Worm (Caenorhabditis elegans): Measurements from ENCODE around the gene gfi-3.

Gene gfi-3

ce11 chrX:14495785-14496184 is 15.4 kb downstream of the gfi-3 start, which contains the start of gene ztf-14:
TSS of gene ztf-14 (plus strand) at chrX:14496085.
- TF ChIP-seq C06A6.2 (GFP tag; conservative IDR thresholded peaks at IDR 0.05) (no peak), F37B4.10 (GFP tag; IDR thresholded peaks at IDR 0.05) (no peak), F52B5.7 (tag; optimal IDR thresholded peaks at IDR 0.05) (no peak), Y79H2A.3 (GFP tag; conservative IDR thresholded peaks at IDR 0.05) (no peak)

DNA sequence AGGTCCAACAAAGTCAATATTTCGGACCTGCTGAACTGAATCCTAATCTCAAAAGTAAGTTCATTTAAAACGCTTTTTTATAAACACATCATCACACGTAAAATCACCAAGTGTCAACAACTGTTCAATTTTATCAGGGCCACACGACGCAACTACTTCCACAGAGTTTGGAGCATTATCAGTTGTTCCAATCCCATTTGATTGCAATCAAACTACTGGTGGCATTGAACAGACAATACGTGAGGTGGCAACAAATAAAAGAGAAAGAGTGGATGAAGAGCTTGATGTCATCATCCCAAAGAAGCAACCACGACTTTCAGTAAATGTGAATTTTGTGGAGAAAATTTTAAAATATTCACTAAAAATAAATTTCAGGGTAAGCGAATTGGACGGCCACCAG is 16.2 kb downstream of the gfi-3 start:
- TF ChIP-seq nhr-80 (tag; optimal IDR thresholded peaks at IDR 0.05) (peak; percentile 3), cebp-2 (GFP tag; IDR thresholded peaks at IDR 0.05) (no peak), lin-26 (GFP tag; IDR thresholded peaks at IDR 0.05) (no peak)

ce11 chrX:14499830-14500409 is 19.5 kb downstream of the gfi-3 start:
- no peak for TF ChIP-seq attf-6 (GFP tag; IDR thresholded peaks at IDR 0.05)
- no peak for TF ChIP-seq ztf-26 (tag; optimal IDR thresholded peaks at IDR 0.05)
- no peak for TF ChIP-seq F22D6.2 (tag; optimal IDR thresholded peaks at IDR 0.05)
- peak; percentile 17 for TF ChIP-seq unc-62 (GFP tag; optimal IDR thresholded peaks at IDR 0.05)
- TF ChIP-seq cebp-2 (GFP tag; IDR thresholded peaks at IDR 0.05) = no peak
- TF ChIP-seq hlh-26 (GFP tag; conservative IDR thresholded peaks at IDR 0.05) = no peak
- no peak for TF ChIP-seq ztf-22 (GFP tag; optimal IDR thresholded peaks at IDR 0.05)

- TF ChIP-seq gei-17 (GFP tag; optimal IDR thresholded peaks at IDR 0.05) (peak; percentile 19), lin-35 (GFP tag; optimal IDR thresholded peaks at IDR 0.05) (no peak), madf-6 (GFP tag; IDR thresholded peaks at IDR 0.05) (no peak), B0336.3 (GFP tag; IDR thresholded peaks at IDR 0.05) (peak; percentile 51; the same call in 1 of the 2 replicates), zim-3 (tag; optimal IDR thresholded peaks at IDR 0.05) (no peak), nhr-179 (tag; optimal IDR thresholded peaks at IDR 0.05) (no peak), lin-40 (tag; optimal IDR thresholded peaks at IDR 0.05) (peak; percentile 69), pha-4 (tag; optimal IDR thresholded peaks at IDR 0.05) (peak; percentile 43), F23B12.7 (tag; optimal IDR thresholded peaks at IDR 0.05; ENCODE audit: insufficient read depth) (no peak), madf-8 (GFP tag; conservative IDR thresholded peaks at IDR 0.05) (no peak), snpc-3.4 (tag; optimal IDR thresholded peaks at IDR 0.05) (no peak), ceh-79 (tag; optimal IDR thresholded peaks at IDR 0.05) (no peak), F57A8.1 (GFP tag; optimal IDR thresholded peaks at IDR 0.05) (no peak), chd-7 (tag; optimal IDR thresholded peaks at IDR 0.05) (peak; percentile 69), nhr-90 (tag; optimal IDR thresholded peaks at IDR 0.05) (peak; percentile 40), let-607 (tag; optimal IDR thresholded peaks at IDR 0.05) (peak in 1 of 2 experiments; percentile 88), cebp-1 (GFP tag; IDR thresholded peaks at IDR 0.05) (no peak), cebp-1 (tag; optimal IDR thresholded peaks at IDR 0.05) (peak; percentile 50), F22D6.2 (tag; optimal IDR thresholded peaks at IDR 0.05) (peak; percentile 24), xnd-1 (tag; optimal IDR thresholded peaks at IDR 0.05) (no peak), Y95B8A.8 (GFP tag; IDR thresholded peaks at IDR 0.05) (no peak), atf-7 (tag; optimal IDR thresholded peaks at IDR 0.05) (peak; percentile 92), ZK185.1 (tag; optimal IDR thresholded peaks at IDR 0.05; ENCODE audit: poor library complexity, severe bottlenecking) (no peak), tbp1 (GFP tag; optimal IDR thresholded peaks at IDR 0.05) (peak; percentile 46), B0035.1 (tag; optimal IDR thresholded peaks at IDR 0.05) (no peak), snpc-4 (GFP tag; optimal IDR thresholded peaks at IDR 0.05) (no peak), snpc-4 (tag; optimal IDR thresholded peaks at IDR 0.05) (peak in 3 of 4 experiments; percentile 0 to 42 (median 28)), ztf-22 (GFP tag; optimal IDR thresholded peaks at IDR 0.05) (peak; percentile 89), nhr-80 (tag; optimal IDR thresholded peaks at IDR 0.05) (peak; percentile 97), lsy-27 (tag; optimal IDR thresholded peaks at IDR 0.05; ENCODE audit: borderline replicate concordance, insufficient read depth) (no peak), tlf-1 (GFP tag; optimal IDR thresholded peaks at IDR 0.05) (peak; percentile 72)
Observed at ce11 chrX:14500422-14501058, 20.2 kb downstream of the gfi-3 start.
